Worm (Caenorhabditis elegans) whole organism, midembryonic: Measurements from ENCODE around the gene ZK154.1.

Experiments used
- T22C8.4 ChIP-seq: fragments of 200-800 bp; sonication (Bioruptor generic); IDR thresholded peaks from 2 replicates; pipeline ENCODE4 v1.3.6; 2022; ENCODE audit warnings: missing genetic modification characterization, missing compliant biosample characterization
- tab-1 ChIP-seq: fragments of 200-800 bp; sonication (Bioruptor generic); IDR thresholded peaks from 2 replicates; pipeline ENCODE4 v1.3.6; 2022; ENCODE audit warnings: missing genetic modification characterization, missing compliant biosample characterization
- ztf-29 ChIP-seq: fragments of 200-800 bp; sonication (Bioruptor generic); IDR thresholded peaks from 2 replicates; pipeline ENCODE4 v1.3.6; 2022; ENCODE audit warnings: missing genetic modification reagents, missing genetic modification characterization, missing compliant biosample characterization

DNA sequence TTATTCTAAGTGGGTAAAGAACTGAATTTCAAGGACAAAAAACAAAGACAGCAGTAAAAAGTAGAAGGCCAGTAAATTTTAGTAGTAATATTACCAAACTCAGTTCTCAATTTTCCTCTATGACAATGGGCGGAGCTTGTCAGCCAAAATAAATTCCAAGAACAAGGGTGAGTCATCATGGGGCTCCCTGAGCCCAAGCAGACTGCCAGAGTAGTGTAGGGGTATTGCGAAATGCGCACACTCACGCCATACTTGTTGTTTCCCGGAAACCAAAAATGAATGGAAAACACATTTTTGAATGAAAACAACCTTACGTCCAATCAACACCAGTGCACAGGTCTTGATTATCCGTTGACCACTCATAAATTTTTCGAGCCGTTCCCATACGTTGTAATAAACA lies 12.4 kb downstream of the ZK154.1 start:
- TF ChIP-seq ztf-29 (GFP tag; lab: Robert Waterston, UW): no peak
- TF ChIP-seq T22C8.4: no peak
- TF ChIP-seq tab-1: no peak
